Worm (Caenorhabditis elegans) whole organism, young adult: ENCODE measurements around the gene F49E12.8.

Source experiments
- B0019.2 ChIP-seq: fragments of 200-800 bp; sonication (Bioruptor generic); conservative IDR thresholded peaks from 2 replicates; pipeline ENCODE4 v1.3.6; 2022; ENCODE audit warnings: missing genetic modification reagents, missing genetic modification characterization, missing compliant biosample characterization
- B0035.1 ChIP-seq: sonication (generic microtip); optimal IDR thresholded peaks from 2 replicates; lab custom pipeline; 2016; ENCODE audit warnings: missing genetic modification characterization, mild to moderate bottlenecking, missing compliant biosample characterization, missing genotype, missing genetic modification reagents
- B0261.1 ChIP-seq: sonication (generic microtip); optimal IDR thresholded peaks from 2 replicates; lab custom pipeline; 2016; ENCODE audit warnings: mild to moderate bottlenecking, missing genetic modification characterization, moderate library complexity, missing compliant biosample characterization
- C06A6.2 ChIP-seq: fragments of 200-800 bp; sonication (Bioruptor generic); conservative IDR thresholded peaks from 2 replicates; pipeline ENCODE4 v1.3.6; 2022; ENCODE audit warnings: missing genetic modification characterization, missing compliant biosample characterization
- D2030.7 ChIP-seq: fragments of 200-800 bp; sonication (Bioruptor generic); IDR thresholded peaks from 2 replicates; pipeline ENCODE4 v1.3.6; 2022; ENCODE audit warnings: missing genetic modification reagents, missing genetic modification characterization, missing compliant biosample characterization
- F22D6.2 ChIP-seq: sonication (generic microtip); optimal IDR thresholded peaks from 2 replicates; lab custom pipeline; 2016; ENCODE audit warnings: mild to moderate bottlenecking, missing genetic modification characterization, missing compliant biosample characterization
- F52B5.7 ChIP-seq: sonication (generic microtip); optimal IDR thresholded peaks from 2 replicates; lab custom pipeline; 2016; ENCODE audit warnings: mild to moderate bottlenecking, missing genetic modification characterization, missing compliant biosample characterization
- K11D2.4 ChIP-seq: fragments of 200-800 bp; sonication (Bioruptor generic); IDR thresholded peaks from 2 replicates; pipeline ENCODE4 v1.3.6; 2022; ENCODE audit warnings: missing genetic modification reagents, missing genetic modification characterization, missing compliant biosample characterization
- T07F8.4 ChIP-seq: sonication (generic microtip); optimal IDR thresholded peaks from 2 replicates; lab custom pipeline; 2016; ENCODE audit warnings: mild to moderate bottlenecking, missing genetic modification characterization, moderate library complexity, missing compliant biosample characterization
- Y79H2A.3 ChIP-seq: fragments of 200-800 bp; sonication (Bioruptor generic); conservative IDR thresholded peaks from 2 replicates; pipeline ENCODE4 v1.3.6; 2022; ENCODE audit warnings: missing genetic modification reagents, missing genetic modification characterization, missing compliant biosample characterization
- Y95B8A.8 ChIP-seq: fragments of 200-800 bp; sonication (Bioruptor generic); IDR thresholded peaks from 2 replicates; pipeline ENCODE4 v1.3.6; 2022; ENCODE audit warnings: missing genetic modification reagents, missing genetic modification characterization, missing compliant biosample characterization
- athp-1 ChIP-seq: sonication (generic microtip); optimal IDR thresholded peaks from 2 replicates; lab custom pipeline; 2017; ENCODE audit warnings: mild to moderate bottlenecking, missing genetic modification characterization, missing compliant biosample characterization
- cebp-1 ChIP-seq, 2 experiments: fragments of 200-800 bp in 1 of 2; sonication (Bioruptor generic) in 1 of 2; sonication (generic microtip) in 1 of 2; IDR thresholded peaks in 1 of 2; optimal IDR thresholded peaks in 1 of 2; 2 replicates each; pipeline versions ENCODE4 v1.3.6 to Lab custom; 2017 to 2022; ENCODE audit warnings: missing compliant biosample characterization in 2 of 2, missing genetic modification characterization in 2 of 2, mild to moderate bottlenecking in 1 of 2, missing genetic modification reagents in 1 of 2, moderate library complexity in 1 of 2
- dox-1 ChIP-seq: fragments of 200-800 bp; sonication (Bioruptor generic); IDR thresholded peaks from 2 replicates; pipeline ENCODE4 v1.3.6; 2022; ENCODE audit warnings: missing genetic modification reagents, missing genetic modification characterization, missing compliant biosample characterization
- dpff-1 ChIP-seq: sonication (generic microtip); optimal IDR thresholded peaks from 2 replicates; lab custom pipeline; 2017; ENCODE audit warnings: mild to moderate bottlenecking, missing genetic modification characterization, missing compliant biosample characterization
- dpl-1 ChIP-seq: fragments of 150-350 bp; optimal IDR thresholded peaks from 2 replicates; lab custom pipeline; 2014; ENCODE audit warnings: missing biosample characterization, missing genetic modification reagents, missing genetic modification characterization
- egl-44 ChIP-seq: fragments of 200-800 bp; sonication (Bioruptor generic); IDR thresholded peaks from 2 replicates; pipeline ENCODE4 v1.3.6; 2022; ENCODE audit warnings: missing genetic modification reagents, missing genetic modification characterization, missing compliant biosample characterization
- egrh-3 ChIP-seq: fragments of 200-800 bp; sonication (Bioruptor generic); IDR thresholded peaks from 2 replicates; pipeline ENCODE4 v1.3.6; 2022; ENCODE audit warnings: missing genetic modification reagents, missing genetic modification characterization, missing compliant biosample characterization
- ets-4 ChIP-seq: fragments of 200-800 bp; sonication (Bioruptor generic); optimal IDR thresholded peaks from 2 replicates; lab custom pipeline; 2018; ENCODE audit warnings: mild to moderate bottlenecking, missing genetic modification characterization, missing compliant biosample characterization
- lin-40 ChIP-seq: sonication (generic microtip); optimal IDR thresholded peaks from 2 replicates; lab custom pipeline; 2016; ENCODE audit warnings: missing genetic modification characterization, mild to moderate bottlenecking, missing compliant biosample characterization, missing genotype, missing genetic modification reagents
- lir-1 ChIP-seq: fragments of 200-800 bp; sonication (Bioruptor generic); conservative IDR thresholded peaks from 2 replicates; pipeline ENCODE4 v1.3.6; 2022; ENCODE audit warnings: missing genetic modification reagents, missing genetic modification characterization, missing compliant biosample characterization
- madf-10 ChIP-seq: sonication (generic microtip); optimal IDR thresholded peaks from 2 replicates; lab custom pipeline; 2016; ENCODE audit warnings: mild to moderate bottlenecking, missing genetic modification characterization, missing compliant biosample characterization
- madf-8 ChIP-seq: fragments of 200-800 bp; sonication (Bioruptor generic); conservative IDR thresholded peaks from 2 replicates; pipeline ENCODE4 v1.3.6; 2022; ENCODE audit warnings: missing genetic modification reagents, missing genetic modification characterization, missing compliant biosample characterization
- mxl-1 ChIP-seq: sonication (generic microtip); optimal IDR thresholded peaks from 2 replicates; lab custom pipeline; 2016; ENCODE audit warnings: missing genetic modification characterization, missing compliant biosample characterization
- nhr-90 ChIP-seq: sonication (generic microtip); optimal IDR thresholded peaks from 2 replicates; lab custom pipeline; 2016; ENCODE audit warnings: missing genotype, mild to moderate bottlenecking, missing genetic modification characterization, missing compliant biosample characterization
- pbrm-1 ChIP-seq: fragments of 200-800 bp; sonication (Bioruptor generic); IDR thresholded peaks from 2 replicates; pipeline ENCODE4 v1.3.6; 2022; ENCODE audit warnings: missing genetic modification reagents, missing genetic modification characterization, missing compliant biosample characterization
- rec-8 ChIP-seq, 2 experiments: sonication (generic microtip); optimal IDR thresholded peaks; 2 replicates each; lab custom pipeline; 2016; ENCODE audit warnings: mild to moderate bottlenecking in 2 of 2, missing genetic modification characterization in 2 of 2, missing genetic modification reagents in 2 of 2, missing genotype in 2 of 2, missing biosample characterization in 1 of 2, missing compliant biosample characterization in 1 of 2, moderate library complexity in 1 of 2
- repo-1 ChIP-seq: sonication (generic microtip); optimal IDR thresholded peaks from 2 replicates; lab custom pipeline; 2017; ENCODE audit warnings: mild to moderate bottlenecking, missing genetic modification characterization, missing compliant biosample characterization
- rpc-1 ChIP-seq, 2 experiments: fragments of 150-350 bp in 1 of 2; sonication (generic microtip) in 1 of 2; optimal IDR thresholded peaks; 2 replicates each; lab custom pipeline; 2014 to 2018; ENCODE audit warnings: missing biosample characterization in 1 of 2, missing genetic modification characterization in 1 of 2, missing genetic modification reagents in 1 of 2, missing genotype in 1 of 2
- sdz-38 ChIP-seq: sonication (generic microtip); optimal IDR thresholded peaks from 2 replicates; lab custom pipeline; 2016; ENCODE audit warnings: missing genotype, missing genetic modification characterization, missing compliant biosample characterization
- snpc-1.1 ChIP-seq: sonication (generic microtip); optimal IDR thresholded peaks from 2 replicates; lab custom pipeline; 2017; ENCODE audit warnings: missing genetic modification characterization, mild to moderate bottlenecking, missing compliant biosample characterization, antibody characterized with exemption, moderate library complexity, missing genotype, missing genetic modification reagents; ENCODE audit not compliant: insufficient read depth
- snpc-1.3 ChIP-seq: sonication (generic microtip); optimal IDR thresholded peaks from 2 replicates; lab custom pipeline; 2017; ENCODE audit warnings: missing genetic modification characterization, mild to moderate bottlenecking, missing compliant biosample characterization, antibody characterized with exemption, moderate library complexity, missing genotype, missing genetic modification reagents; ENCODE audit not compliant: insufficient read depth
- tlf-1 ChIP-seq: fragments of 200-800 bp; sonication (Bioruptor generic); optimal IDR thresholded peaks from 2 replicates; lab custom pipeline; 2018; ENCODE audit warnings: mild to moderate bottlenecking, missing genetic modification characterization, missing compliant biosample characterization
- unc-62 ChIP-seq: fragments of 150-350 bp; optimal IDR thresholded peaks from 2 replicates; lab custom pipeline; 2014; ENCODE audit warnings: missing biosample characterization, missing genetic modification reagents, missing genetic modification characterization
- zfh-2 ChIP-seq: fragments of 200-800 bp; sonication (Bioruptor generic); conservative IDR thresholded peaks from 2 replicates; pipeline ENCODE4 v1.3.6; 2022; ENCODE audit warnings: missing genetic modification reagents, missing genetic modification characterization, missing compliant biosample characterization
- ztf-25 ChIP-seq: fragments of 200-800 bp; sonication (Bioruptor generic); IDR thresholded peaks from 2 replicates; pipeline ENCODE4 v1.3.6; 2022; ENCODE audit warnings: missing genetic modification reagents, missing genetic modification characterization, missing compliant biosample characterization
- ztf-26 ChIP-seq: sonication (generic microtip); optimal IDR thresholded peaks from 2 replicates; lab custom pipeline; 2017; ENCODE audit warnings: missing genetic modification characterization, missing compliant biosample characterization
- ztf-3 ChIP-seq: fragments of 200-800 bp; sonication (Bioruptor generic); optimal IDR thresholded peaks from 2 replicates; lab custom pipeline; 2018; ENCODE audit warnings: mild to moderate bottlenecking, missing genetic modification characterization, missing compliant biosample characterization

F49E12.8 gene

ce11 chrII:8360453-8360852 is 33.7 kb downstream of the F49E12.8 start, which contains the start of gene M195.2:
M195.2 (plus strand) TSS chrII:8360753.
- no peak for TF ChIP-seq sdz-38 (tag; lab: Kevin White, UChicago)
- TF ChIP-seq madf-8, result no peak
- TF ChIP-seq egl-44 (GFP tag; lab: Robert Waterston, UW), result no peak
- TF ChIP-seq D2030.7, result no peak
- TF ChIP-seq F52B5.7, result no peak
- no peak for TF ChIP-seq Y79H2A.3 (GFP tag; lab: Robert Waterston, UW)
- TF ChIP-seq mxl-1 (tag; lab: Kevin White, UChicago), result no peak
- TF ChIP-seq repo-1 (tag; lab: Kevin White, UChicago), result no peak
- TF ChIP-seq snpc-1.1, result no peak
- TF ChIP-seq egrh-3 (GFP tag; lab: Robert Waterston, UW), result no peak
- TF ChIP-seq athp-1, result no peak
- TF ChIP-seq lin-40 (tag; lab: Kevin White, UChicago), result no peak
- TF ChIP-seq unc-62, result no peak
- TF ChIP-seq rpc-1 (optimal IDR thresholded peaks at IDR 0.05; lab: Kevin White, UChicago), result no peak
- no peak for TF ChIP-seq rpc-1 (tag; optimal IDR thresholded peaks at IDR 0.05; lab: Kevin White, UChicago)
- TF ChIP-seq dpl-1 (GFP tag; lab: Kevin White, UChicago), result no peak
- no peak for TF ChIP-seq ztf-25 (GFP tag; lab: Robert Waterston, UW)
- no peak for TF ChIP-seq snpc-1.3
- no peak for TF ChIP-seq B0261.1 (tag; lab: Kevin White, UChicago)
- TF ChIP-seq pbrm-1, result no peak
- TF ChIP-seq, all 124 proteins: peak for 0

- no peak for TF ChIP-seq lir-1
- no peak for TF ChIP-seq cebp-1 (GFP tag; IDR thresholded peaks at IDR 0.05; lab: Robert Waterston, UW)
- no peak for TF ChIP-seq cebp-1 (tag; optimal IDR thresholded peaks at IDR 0.05; lab: Kevin White, UChicago)
- no peak for TF ChIP-seq rec-8 (tag; optimal IDR thresholded peaks at IDR 0.05; lab: Kevin White, UChicago)
- TF ChIP-seq madf-10 (tag; lab: Kevin White, UChicago), result no peak
- no peak for TF ChIP-seq F22D6.2 (tag; lab: Kevin White, UChicago)
- no peak for TF ChIP-seq Y95B8A.8 (GFP tag; lab: Robert Waterston, UW)
- TF ChIP-seq T07F8.4, result no peak
- no peak for TF ChIP-seq ets-4 (GFP tag; lab: Kevin White, UChicago)
- TF ChIP-seq ztf-26 (tag; lab: Kevin White, UChicago), result no peak
- no peak for TF ChIP-seq C06A6.2 (GFP tag; lab: Robert Waterston, UW)
- no peak for TF ChIP-seq madf-8
- no peak for TF ChIP-seq B0019.2 (GFP tag; lab: Robert Waterston, UW)
- no peak for TF ChIP-seq tlf-1 (GFP tag; lab: Kevin White, UChicago)
- TF ChIP-seq K11D2.4 (GFP tag; lab: Robert Waterston, UW), result no peak
- no peak for TF ChIP-seq sdz-38 (tag; lab: Kevin White, UChicago)
- no peak for TF ChIP-seq nhr-90 (tag; lab: Kevin White, UChicago)
- no peak for TF ChIP-seq ztf-25 (GFP tag; lab: Robert Waterston, UW)
- TF ChIP-seq dox-1 (GFP tag; lab: Robert Waterston, UW), result no peak
- no peak for TF ChIP-seq B0035.1 (tag; lab: Kevin White, UChicago)
- no peak for TF ChIP-seq ztf-3
These were observed 34.8 kb downstream of the F49E12.8 start, which contains the start of gene col-77 for ce11 chrII:8359350-8359749. col-77 (minus strand) TSS chrII:8359381.

DNA sequence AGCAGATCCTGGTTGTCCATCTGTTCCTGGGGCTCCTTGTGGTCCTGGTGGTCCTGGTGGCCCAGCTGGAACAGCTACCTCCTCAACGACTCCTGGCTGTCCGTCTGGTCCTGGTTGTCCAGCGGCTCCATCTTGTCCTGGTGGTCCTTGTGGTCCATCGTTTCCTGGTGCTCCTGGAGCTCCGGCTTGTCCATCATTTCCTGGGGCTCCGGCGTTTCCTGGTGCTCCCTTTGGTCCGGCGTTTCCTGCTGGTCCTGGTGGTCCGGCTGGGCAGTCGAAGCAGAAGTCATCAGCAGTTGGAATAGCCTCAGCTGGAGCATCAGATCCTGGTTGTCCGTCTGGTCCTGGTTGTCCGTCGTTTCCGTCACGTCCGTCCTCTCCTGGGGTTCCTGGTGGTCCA is 35.6 kb downstream of the F49E12.8 start:
- TF ChIP-seq egrh-3 (GFP tag; lab: Robert Waterston, UW) (peak; percentile 80; the same call in 1 of the 2 replicates), nhr-90 (tag; lab: Kevin White, UChicago) (no peak), dpff-1 (tag; lab: Kevin White, UChicago) (peak; percentile 22), zfh-2 (GFP tag; lab: Robert Waterston, UW) (peak; percentile 75)
